Fruit fly (Drosophila melanogaster) whole organism, embryonic: ENCODE measurements around the gene CG14568.
A peak's percentile ranks its signal among the peaks of the same experiment; 100 is the strongest.

Experiments used
- Adf1 ChIP-seq: fragments of 200-800 bp; sonication (Bioruptor generic); IDR thresholded peaks from 2 replicates; pipeline ENCODE4 v1.3.6; 2022; ENCODE audit warnings: missing biosample characterization, missing genetic modification characterization
- Bgb ChIP-seq: fragments of 200-800 bp; sonication (Bioruptor generic); IDR thresholded peaks from 2 replicates; pipeline ENCODE4 v1.3.6; 2022; ENCODE audit warnings: missing biosample characterization, missing genetic modification characterization; ENCODE audit not compliant: partially characterized antibody
- CG10267 ChIP-seq: fragments of 200-800 bp; sonication (Bioruptor generic); optimal IDR thresholded peaks from 2 replicates; lab custom pipeline; 2018; ENCODE audit warnings: missing biosample characterization, mild to moderate bottlenecking, missing genetic modification characterization, moderate library complexity
- CG10959 ChIP-seq: fragments of 200-800 bp; sonication (Bioruptor generic); IDR thresholded peaks from 2 replicates; pipeline ENCODE4 v1.3.6; 2022; ENCODE audit warnings: missing biosample characterization, missing genetic modification characterization
- CG13775 ChIP-seq: fragments of 200-800 bp; sonication (Bioruptor generic); optimal IDR thresholded peaks from 3 replicates; lab custom pipeline; 2017; ENCODE audit warnings: missing biosample characterization, mild to moderate bottlenecking, missing genetic modification characterization
- CG14050 ChIP-seq: fragments of 200-800 bp; sonication (Bioruptor generic); IDR thresholded peaks from 3 replicates; pipeline ENCODE4 v1.3.6; 2022; ENCODE audit warnings: missing biosample characterization, missing genetic modification characterization
- CG15479 ChIP-seq: fragments of 200-800 bp; sonication (Bioruptor generic); optimal IDR thresholded peaks from 3 replicates; lab custom pipeline; 2019; ENCODE audit warnings: missing biosample characterization, mild to moderate bottlenecking, missing genetic modification characterization, moderate library complexity
- CG16779 ChIP-seq: fragments of 200-800 bp; sonication (Bioruptor generic); IDR thresholded peaks from 2 replicates; pipeline ENCODE4 v1.3.6; 2022; ENCODE audit warnings: missing biosample characterization, missing genetic modification characterization
- CG16815 ChIP-seq: fragments of 200-800 bp; sonication (Bioruptor generic); optimal IDR thresholded peaks from 3 replicates; lab custom pipeline; 2017; ENCODE audit warnings: missing biosample characterization, mild to moderate bottlenecking, missing genetic modification characterization
- CG1792 ChIP-seq: fragments of 200-800 bp; sonication (Bioruptor generic); optimal IDR thresholded peaks from 2 replicates; lab custom pipeline; 2016; ENCODE audit warnings: missing biosample characterization, missing genetic modification characterization
- CG18764 ChIP-seq: fragments of 200-800 bp; sonication (Bioruptor generic); optimal IDR thresholded peaks from 3 replicates; lab custom pipeline; 2016; ENCODE audit warnings: missing biosample characterization, missing genetic modification characterization
- CG2875 ChIP-seq: fragments of 200-800 bp; sonication (Bioruptor generic); optimal IDR thresholded peaks from 2 replicates; lab custom pipeline; 2017; ENCODE audit warnings: missing biosample characterization, mild to moderate bottlenecking, missing genetic modification characterization, missing genetic modification reagents
- CG31224 ChIP-seq: fragments of 200-800 bp; sonication (Bioruptor generic); IDR thresholded peaks from 2 replicates; pipeline ENCODE4 v1.3.6; 2022; ENCODE audit warnings: missing biosample characterization, missing genetic modification characterization
- CG3407 ChIP-seq: fragments of 200-800 bp; sonication (Bioruptor generic); optimal IDR thresholded peaks from 2 replicates; lab custom pipeline; 2018; ENCODE audit warnings: missing biosample characterization, mild to moderate bottlenecking, missing genetic modification characterization
- CG34376 ChIP-seq: fragments of 200-800 bp; sonication (Bioruptor generic); optimal IDR thresholded peaks from 2 replicates; lab custom pipeline; 2018; ENCODE audit warnings: missing biosample characterization, mild to moderate bottlenecking, missing genetic modification characterization
- CG3847 ChIP-seq: fragments of 200-800 bp; sonication (Bioruptor generic); IDR thresholded peaks from 2 replicates; pipeline ENCODE4 v1.3.6; 2022; ENCODE audit warnings: missing biosample characterization, missing genetic modification characterization
- CG3995 ChIP-seq: fragments of 200-800 bp; sonication (Bioruptor generic); optimal IDR thresholded peaks from 3 replicates; lab custom pipeline; 2016; ENCODE audit warnings: missing biosample characterization, missing genetic modification characterization
- CG6272 ChIP-seq: fragments of 200-800 bp; sonication (Bioruptor generic); IDR thresholded peaks from 2 replicates; pipeline ENCODE4 v1.3.6; 2022; ENCODE audit warnings: missing biosample characterization, missing genetic modification characterization
- CG7271 ChIP-seq: fragments of 200-800 bp; sonication (Bioruptor generic); optimal IDR thresholded peaks from 2 replicates; lab custom pipeline; 2018; ENCODE audit warnings: missing biosample characterization, mild to moderate bottlenecking, missing genetic modification characterization, moderate library complexity
- CG7987 ChIP-seq: fragments of 200-800 bp; sonication (Bioruptor generic); optimal IDR thresholded peaks from 2 replicates; lab custom pipeline; 2018; ENCODE audit warnings: missing biosample characterization, mild to moderate bottlenecking, missing genetic modification characterization, moderate library complexity
- CG8089 ChIP-seq: fragments of 200-800 bp; sonication (Bioruptor generic); optimal IDR thresholded peaks from 3 replicates; lab custom pipeline; 2016; ENCODE audit warnings: missing biosample characterization, missing genetic modification characterization
- CG9437 ChIP-seq: fragments of 200-800 bp; sonication (Bioruptor generic); optimal IDR thresholded peaks from 2 replicates; lab custom pipeline; 2018; ENCODE audit warnings: missing biosample characterization, mild to moderate bottlenecking, missing genetic modification characterization
- Camta ChIP-seq: fragments of 200-800 bp; sonication (Bioruptor generic); optimal IDR thresholded peaks from 2 replicates; lab custom pipeline; 2016; ENCODE audit warnings: missing biosample characterization, missing genetic modification characterization
- D19B ChIP-seq: fragments of 200-800 bp; sonication (Bioruptor generic); optimal IDR thresholded peaks from 2 replicates; lab custom pipeline; 2017; ENCODE audit warnings: missing biosample characterization, mild to moderate bottlenecking, missing genetic modification characterization
- Dad ChIP-seq: fragments of 200-800 bp; sonication (Bioruptor generic); optimal IDR thresholded peaks from 3 replicates; lab custom pipeline; 2016; ENCODE audit warnings: missing biosample characterization, missing genetic modification characterization
- Dp ChIP-seq: fragments of 200-800 bp; sonication (Bioruptor generic); optimal IDR thresholded peaks from 2 replicates; lab custom pipeline; 2018; ENCODE audit warnings: missing biosample characterization, mild to moderate bottlenecking, missing genetic modification characterization, moderate library complexity
- Gsc ChIP-seq: fragments of 200-800 bp; sonication (Bioruptor generic); IDR thresholded peaks from 2 replicates; pipeline ENCODE4 v1.3.6; 2022; ENCODE audit warnings: missing biosample characterization, missing genetic modification characterization
- H15 ChIP-seq: fragments of 200-800 bp; sonication (Bioruptor generic); IDR thresholded peaks from 3 replicates; pipeline ENCODE4 v1.3.6; 2022; ENCODE audit warnings: missing biosample characterization, missing genetic modification characterization
- HLH3B ChIP-seq: fragments of 200-800 bp; sonication (Bioruptor generic); IDR thresholded peaks from 2 replicates; pipeline ENCODE4 v1.3.6; 2022; ENCODE audit warnings: missing biosample characterization, missing genetic modification characterization
- MBD-R2 ChIP-seq: fragments of 200-800 bp; sonication (Bioruptor generic); IDR thresholded peaks from 2 replicates; pipeline ENCODE4 v1.3.6; 2022; ENCODE audit warnings: missing biosample characterization, missing genetic modification characterization
- MESR4 ChIP-seq: fragments of 200-800 bp; sonication (Bioruptor generic); optimal IDR thresholded peaks from 2 replicates; lab custom pipeline; 2018; ENCODE audit warnings: missing biosample characterization, mild to moderate bottlenecking, missing genetic modification characterization, moderate library complexity
- NC2β ChIP-seq: fragments of 200-800 bp; sonication (Bioruptor generic); optimal IDR thresholded peaks from 2 replicates; lab custom pipeline; 2016; ENCODE audit warnings: missing biosample characterization, missing genetic modification characterization
- Taf1 ChIP-seq: fragments of 200-800 bp; sonication (Bioruptor generic); IDR thresholded peaks from 2 replicates; pipeline ENCODE4 v1.3.6; 2022; ENCODE audit warnings: missing biosample characterization, missing genetic modification characterization
- ap ChIP-seq: fragments of 200-800 bp; sonication (Bioruptor generic); IDR thresholded peaks from 2 replicates; pipeline ENCODE4 v1.3.6; 2022; ENCODE audit warnings: missing biosample characterization, missing genetic modification characterization
- cad ChIP-seq: fragments of >200 bp; optimal IDR thresholded peaks from 2 replicates; lab custom pipeline; 2017; ENCODE audit warnings: missing biosample characterization, missing genetic modification characterization
- dati ChIP-seq: fragments of 200-800 bp; sonication (Bioruptor generic); IDR thresholded peaks from 2 replicates; pipeline ENCODE4 v1.3.6; 2022; ENCODE audit warnings: missing biosample characterization, missing genetic modification characterization
- dmrt99B ChIP-seq: fragments of 200-800 bp; sonication (Bioruptor generic); optimal IDR thresholded peaks from 2 replicates; lab custom pipeline; 2018; ENCODE audit warnings: missing biosample characterization, mild to moderate bottlenecking, missing genetic modification characterization, moderate library complexity
- dpn ChIP-seq, 2 experiments: fragments of 200-800 bp; sonication (Bioruptor generic); optimal IDR thresholded peaks; 3 replicates each; lab custom pipeline; 2016; ENCODE audit warnings: missing biosample characterization in 2 of 2, missing genetic modification characterization in 2 of 2
- dysf ChIP-seq: fragments of 200-800 bp; sonication (Bioruptor generic); IDR thresholded peaks from 3 replicates; pipeline ENCODE4 v1.3.6; 2022; ENCODE audit warnings: missing biosample characterization, missing genetic modification characterization
- fd102C ChIP-seq: fragments of 200-800 bp; sonication (Bioruptor generic); optimal IDR thresholded peaks from 2 replicates; lab custom pipeline; 2018; ENCODE audit warnings: missing biosample characterization, mild to moderate bottlenecking, missing genetic modification characterization, moderate library complexity
- fd96Cb ChIP-seq: fragments of 200-800 bp; sonication (Bioruptor generic); optimal IDR thresholded peaks from 2 replicates; lab custom pipeline; 2018; ENCODE audit warnings: missing biosample characterization, mild to moderate bottlenecking, missing genetic modification characterization, moderate library complexity
- her ChIP-seq: fragments of 200-800 bp; sonication (Bioruptor generic); optimal IDR thresholded peaks from 2 replicates; lab custom pipeline; 2016; ENCODE audit warnings: missing biosample characterization, missing genetic modification characterization
- insv ChIP-seq, 2 experiments: fragments of 200-800 bp; sonication (Bioruptor generic); optimal IDR thresholded peaks; 3 replicates each; lab custom pipeline; 2016 to 2018; ENCODE audit warnings: missing biosample characterization in 2 of 2, missing genetic modification characterization in 2 of 2
- jigr1 ChIP-seq: fragments of 200-800 bp; sonication (Bioruptor generic); IDR thresholded peaks from 3 replicates; pipeline ENCODE4 v1.3.6; 2022; ENCODE audit warnings: missing biosample characterization, missing genetic modification characterization
- nau ChIP-seq: fragments of 200-800 bp; sonication (Bioruptor generic); optimal IDR thresholded peaks from 3 replicates; lab custom pipeline; 2017; ENCODE audit warnings: missing biosample characterization, mild to moderate bottlenecking, missing genetic modification characterization, missing genetic modification reagents
- oc ChIP-seq: fragments of 200-800 bp; sonication (Bioruptor generic); optimal IDR thresholded peaks from 2 replicates; lab custom pipeline; 2018; ENCODE audit warnings: missing biosample characterization, mild to moderate bottlenecking, missing genetic modification characterization, moderate library complexity
- pnt ChIP-seq: fragments of 200-800 bp; sonication (Bioruptor generic); optimal IDR thresholded peaks from 3 replicates; lab custom pipeline; 2016; ENCODE audit warnings: missing biosample characterization, missing genetic modification characterization
- pros ChIP-seq: fragments of 200-800 bp; sonication (Bioruptor generic); optimal IDR thresholded peaks from 3 replicates; lab custom pipeline; 2019; ENCODE audit warnings: missing biosample characterization, mild to moderate bottlenecking, missing genetic modification characterization, moderate library complexity
- schlank ChIP-seq: fragments of 200-800 bp; sonication (Bioruptor generic); optimal IDR thresholded peaks from 2 replicates; lab custom pipeline; 2018; ENCODE audit warnings: missing biosample characterization, mild to moderate bottlenecking, missing genetic modification characterization
- sob ChIP-seq: fragments of 200-800 bp; sonication (Bioruptor generic); IDR thresholded peaks from 2 replicates; pipeline ENCODE4 v1.3.6; 2022; ENCODE audit warnings: missing biosample characterization, missing genetic modification characterization
- wor ChIP-seq: fragments of 200-800 bp; sonication (Bioruptor generic); IDR thresholded peaks from 2 replicates; pipeline ENCODE4 v1.3.6; 2022; ENCODE audit warnings: missing biosample characterization, missing genetic modification characterization

The CG14568 gene

DNA sequence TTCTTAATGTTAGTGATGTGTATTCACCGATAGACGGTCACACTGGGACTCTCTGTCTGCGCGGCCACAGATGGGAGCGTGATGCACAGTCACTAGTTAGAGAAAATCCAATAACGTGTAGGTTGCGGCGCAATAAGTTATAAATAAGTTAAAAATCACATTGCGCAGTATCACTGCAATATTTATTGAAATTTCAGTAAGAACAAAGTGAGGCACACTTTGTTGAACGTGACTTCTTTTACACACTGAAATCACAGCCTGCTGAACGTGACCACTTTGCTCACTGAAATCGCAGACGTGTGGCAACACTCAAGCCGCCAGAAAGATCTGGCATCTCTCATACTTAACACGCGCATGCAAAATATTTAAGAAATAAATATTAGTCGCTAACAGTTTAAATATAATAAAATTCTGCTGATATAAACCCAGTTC lies 4.7 kb downstream of the CG14568 start, which contains the start of the genes CG11247 and Polr2H (continued):
- TF ChIP-seq pros (GFP tag; lab: Kevin White, UChicago) = no peak
- TF ChIP-seq her (GFP tag; lab: Kevin White, UChicago) = peak; percentile 84
- TF ChIP-seq Gsc (GFP tag; lab: Robert Waterston, UW) = peak; percentile 86
- TF ChIP-seq Bgb (GFP tag; lab: Robert Waterston, UW) = peak; percentile 67
- TF ChIP-seq jigr1 = peak; percentile 87
- TF ChIP-seq Dad (GFP tag; lab: Kevin White, UChicago) = peak; percentile 94
- peak; percentile 19 for TF ChIP-seq CG9437 (GFP tag; lab: Kevin White, UChicago)
- peak; percentile 91 for TF ChIP-seq Camta (GFP tag; lab: Kevin White, UChicago)
- TF ChIP-seq CG16779 = peak; percentile 63
- peak; percentile 67 for TF ChIP-seq D19B (GFP tag; lab: Kevin White, UChicago)
- TF ChIP-seq dysf (GFP tag; lab: Robert Waterston, UW) = peak; percentile 94
- peak; percentile 72 for TF ChIP-seq dmrt99B (tag; lab: Kevin White, UChicago)
- TF ChIP-seq CG3407 (GFP tag; lab: Kevin White, UChicago) = peak; percentile 50
- peak; percentile 94 for TF ChIP-seq NC2β (GFP tag; lab: Kevin White, UChicago)
- peak; percentile 91 for TF ChIP-seq H15 (GFP tag; lab: Robert Waterston, UW)
- no peak for TF ChIP-seq fd102C
- peak; percentile 89 for TF ChIP-seq CG8089
- peak; percentile 55 for TF ChIP-seq CG7987 (GFP tag; lab: Kevin White, UChicago)
- TF ChIP-seq oc (tag; lab: Kevin White, UChicago) = peak; percentile 59
- TF ChIP-seq CG13775 (GFP tag; lab: Kevin White, UChicago) = peak; percentile 93
- TF ChIP-seq insv (GFP tag; optimal IDR thresholded peaks at IDR 0.05; lab: Kevin White, UChicago) = peak in 1 of 2 experiments; percentile 47
- TF ChIP-seq fd96Cb = peak; percentile 85
- peak; percentile 88 for TF ChIP-seq CG10267 (tag; lab: Kevin White, UChicago)
- TF ChIP-seq nau (GFP tag; lab: Kevin White, UChicago) = peak; percentile 59
- peak; percentile 54 for TF ChIP-seq schlank (tag; lab: Kevin White, UChicago)
- TF ChIP-seq CG34376 (GFP tag; lab: Kevin White, UChicago) = peak; percentile 27
- peak; percentile 86 for TF ChIP-seq wor (GFP tag; lab: Robert Waterston, UW)
- peak; percentile 1 for TF ChIP-seq CG15479
- peak; percentile 94 for TF ChIP-seq sob (GFP tag; lab: Robert Waterston, UW)
- TF ChIP-seq Adf1 (GFP tag; lab: Robert Waterston, UW) = peak; percentile 67
- TF ChIP-seq MESR4 (GFP tag; lab: Kevin White, UChicago) = no peak
- peak; percentile 94 to 96 for TF ChIP-seq dpn (GFP tag; optimal IDR thresholded peaks at IDR 0.05; lab: Kevin White, UChicago)
- TF ChIP-seq Taf1 = peak; percentile 79
- peak; percentile 94 for TF ChIP-seq MBD-R2
- peak; percentile 88 for TF ChIP-seq CG18764
- TF ChIP-seq CG14050 (GFP tag; lab: Robert Waterston, UW) = peak; percentile 82
- peak; percentile 90 for TF ChIP-seq CG16815 (GFP tag; lab: Kevin White, UChicago)
- peak; percentile 89 for TF ChIP-seq CG1792 (GFP tag; lab: Kevin White, UChicago)
- peak; percentile 15 for TF ChIP-seq Dp (GFP tag; lab: Kevin White, UChicago)
- peak; percentile 64; the same call in 1 of the 2 replicates for TF ChIP-seq dati
- peak; percentile 73 for TF ChIP-seq CG10959 (GFP tag; lab: Robert Waterston, UW)
- TF ChIP-seq CG3847 (GFP tag; lab: Robert Waterston, UW) = peak; percentile 95
- peak; percentile 86 for TF ChIP-seq HLH3B
- TF ChIP-seq pnt (GFP tag; lab: Kevin White, UChicago) = peak; percentile 97
- no peak for TF ChIP-seq cad (GFP tag; lab: Kevin White, UChicago)
- TF ChIP-seq CG6272 (GFP tag; lab: Robert Waterston, UW) = peak; percentile 95
- TF ChIP-seq CG3995 = peak; percentile 100
- peak; percentile 41 for TF ChIP-seq CG2875 (GFP tag; lab: Kevin White, UChicago)
- peak; percentile 77 for TF ChIP-seq ap (GFP tag; lab: Robert Waterston, UW)
- TF ChIP-seq CG7271 (tag; lab: Kevin White, UChicago) = peak; percentile 60
- peak; percentile 82 for TF ChIP-seq CG31224 (GFP tag; lab: Robert Waterston, UW)
